Fruit fly (Drosophila melanogaster): ENCODE results near the gene CG9215.

Gene CG9215

DNA sequence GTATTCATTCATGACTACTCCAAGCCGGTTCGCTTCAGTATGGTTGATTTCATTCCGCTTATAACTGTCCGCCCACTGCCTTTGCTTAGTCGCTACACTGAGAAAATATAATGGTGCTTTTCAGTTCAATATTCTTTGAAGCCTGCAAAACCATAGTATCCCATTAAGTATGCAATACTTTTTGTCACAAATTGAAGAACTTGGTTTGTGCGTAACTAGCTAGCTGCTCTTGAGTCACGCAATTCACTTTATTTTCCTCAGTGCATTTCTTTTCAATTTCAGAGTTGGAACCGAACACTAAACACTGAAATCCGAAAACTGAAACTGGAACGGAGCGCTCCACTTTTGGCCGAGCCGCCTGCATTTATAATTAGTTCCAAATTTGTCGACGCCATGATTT is 17.0 kb upstream of the CG9215 start (continued):
- TF ChIP-seq her (GFP tag; optimal IDR thresholded peaks at IDR 0.05) (peak; percentile 41), CG11456 (GFP tag; IDR thresholded peaks at IDR 0.05) (peak; percentile 77; the same call in 2 of the 3 replicates), CG15514 (GFP tag; optimal IDR thresholded peaks at IDR 0.05) (peak; percentile 30), CG10959 (GFP tag; IDR thresholded peaks at IDR 0.05) (no peak), CG4707 (GFP tag; optimal IDR thresholded peaks at IDR 0.05) (no peak), dmrt99B (tag; optimal IDR thresholded peaks at IDR 0.05) (peak; percentile 80), CG10654 (GFP tag; optimal IDR thresholded peaks at IDR 0.05) (peak; percentile 27), CG34422 (GFP tag; IDR thresholded peaks at IDR 0.05) (0 out of 3 replicates have a peak, but pooled peaks have one; percentile 24), CG32772 (GFP tag; IDR thresholded peaks at IDR 0.05) (peak; percentile 36; the same call in 1 of the 2 replicates), Sin3A (optimal IDR thresholded peaks at IDR 0.05) (no peak), sr (GFP tag; IDR thresholded peaks at IDR 0.05) (no peak), eve (GFP tag; optimal IDR thresholded peaks at IDR 0.05) (peak in 1 of 2 experiments; percentile 69), CG13424 (tag; optimal IDR thresholded peaks at IDR 0.05) (peak; percentile 66), abd-A (tag; optimal IDR thresholded peaks at IDR 0.05) (no peak), TFAM (GFP tag; optimal IDR thresholded peaks at IDR 0.05) (no peak), caup (GFP tag; optimal IDR thresholded peaks at IDR 0.05; ENCODE audit: severe bottlenecking) (peak; percentile 36), CG3407 (GFP tag; optimal IDR thresholded peaks at IDR 0.05) (no peak), Stat92E (GFP tag; optimal IDR thresholded peaks at IDR 0.05) (no peak), nom (GFP tag; optimal IDR thresholded peaks at IDR 0.05) (no peak), sug (tag; optimal IDR thresholded peaks at IDR 0.05) (no peak), tio (GFP tag; optimal IDR thresholded peaks at IDR 0.05) (peak; percentile 2), CG11093 (GFP tag; IDR thresholded peaks at IDR 0.05) (no peak), al (GFP tag; IDR thresholded peaks at IDR 0.05) (no peak), ara (GFP tag; IDR thresholded peaks at IDR 0.05) (no peak), NC2β (GFP tag; optimal IDR thresholded peaks at IDR 0.05) (peak; percentile 10), Hmr (GFP tag; optimal IDR thresholded peaks at IDR 0.05) (peak; percentile 28), maf-S (GFP tag; optimal IDR thresholded peaks at IDR 0.05) (peak; percentile 34), Oaz (GFP tag; IDR thresholded peaks at IDR 0.05) (peak; percentile 43; the same call in 1 of the 2 replicates), wor (GFP tag; IDR thresholded peaks at IDR 0.05) (no peak), PHDP (tag; optimal IDR thresholded peaks at IDR 0.05) (peak; percentile 55), bigmax (GFP tag; optimal IDR thresholded peaks at IDR 0.05) (no peak), chinmo (GFP tag; IDR thresholded peaks at IDR 0.05; ENCODE audit: partially characterized antibody) (no peak), chn (GFP tag; optimal IDR thresholded peaks at IDR 0.05) (peak; percentile 19), CG4730 (GFP tag; IDR thresholded peaks at IDR 0.05) (peak; percentile 55), sc (optimal IDR thresholded peaks at IDR 0.05) (no peak), sc (GFP tag; optimal IDR thresholded peaks at IDR 0.05) (no peak), CG6765 (GFP tag; optimal IDR thresholded peaks at IDR 0.05) (no peak), inv (GFP tag; IDR thresholded peaks at IDR 0.05; ENCODE audit: partially characterized antibody) (no peak), so (GFP tag; IDR thresholded peaks at IDR 0.05) (no peak), CG6175 (GFP tag; IDR thresholded peaks at IDR 0.05) (0 out of 3 replicates have a peak, but pooled peaks have one; percentile 14), nerfin-2 (GFP tag; IDR thresholded peaks at IDR 0.05; ENCODE audit: partially characterized antibody) (no peak), nau (GFP tag; optimal IDR thresholded peaks at IDR 0.05) (no peak), Elba2 (GFP tag; optimal IDR thresholded peaks at IDR 0.05) (no peak), chm (GFP tag; IDR thresholded peaks at IDR 0.05) (no peak), rib (GFP tag; IDR thresholded peaks at IDR 0.05) (no peak), CG18764 (GFP tag; optimal IDR thresholded peaks at IDR 0.05) (peak; percentile 6), aop (GFP tag; IDR thresholded peaks at IDR 0.05) (no peak), Atf3 (GFP tag; optimal IDR thresholded peaks at IDR 0.05) (peak; percentile 34), hbn (GFP tag; IDR thresholded peaks at IDR 0.05; ENCODE audit: partially characterized antibody) (no peak), CG17829 (tag; optimal IDR thresholded peaks at IDR 0.05) (peak; percentile 48), CG10543 (GFP tag; optimal IDR thresholded peaks at IDR 0.05) (no peak)

Data from whole organism, embryonic.